Fruit fly (Drosophila melanogaster) ovary, adult (tissue): ENCODE measurements around the gene SNF4Agamma.

ENCODE experiments used
- CG17801 ChIP-seq: fragments of 200-800 bp; optimal IDR thresholded peaks from 2 replicates; lab custom pipeline; 2019; ENCODE audit warnings: missing biosample characterization, mild to moderate bottlenecking, missing genetic modification characterization, moderate library complexity; ENCODE audit not compliant: partially characterized antibody

The SNF4Agamma gene

dm6 chr3R:21140458-21140857 is at the start of gene SNF4Agamma:
TSS of gene SNF4Agamma (plus strand) at chr3R:21140739.
- TF ChIP-seq CG17801: peak; percentile 25

DNA sequence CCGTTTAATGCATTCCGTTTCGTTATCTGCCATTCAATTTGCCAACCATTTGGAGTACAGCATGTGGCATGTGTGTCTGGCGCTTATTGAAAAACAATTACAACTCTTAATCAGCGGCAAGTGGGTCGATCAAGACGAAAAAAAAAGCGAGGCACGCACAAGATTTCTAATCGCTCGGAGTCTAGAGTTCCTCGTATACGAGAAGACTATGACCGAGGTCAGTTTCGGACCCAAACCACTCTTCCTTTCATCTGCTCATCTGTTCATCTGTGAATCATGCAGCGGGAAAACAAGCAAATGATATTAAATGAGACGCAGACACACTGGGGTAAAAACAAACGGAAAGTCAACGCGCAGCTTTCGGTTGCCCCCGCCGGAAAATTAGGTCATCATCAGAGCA is 49.0 kb upstream of the SNF4Agamma start:
- TF ChIP-seq CG17801: no peak

DNA sequence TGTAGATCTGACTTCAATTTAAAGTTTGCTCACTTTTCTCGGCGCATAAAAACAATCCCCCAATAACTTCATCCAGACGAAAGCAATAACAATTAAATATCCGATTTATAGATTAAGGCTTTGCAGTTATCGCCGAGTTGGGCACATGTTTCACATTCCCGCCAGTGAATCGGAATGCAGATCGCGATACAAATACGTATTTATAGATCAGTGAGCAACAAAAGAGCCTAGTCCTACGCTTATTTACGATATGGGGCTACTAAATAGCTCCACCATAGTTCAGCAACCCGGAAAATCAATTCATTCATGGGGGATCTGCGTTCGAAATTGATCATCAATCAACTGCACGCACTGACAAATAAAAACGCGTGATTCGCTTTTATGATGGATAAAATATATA is 48.5 kb upstream of the SNF4Agamma start:
- TF ChIP-seq CG17801: no peak

DNA sequence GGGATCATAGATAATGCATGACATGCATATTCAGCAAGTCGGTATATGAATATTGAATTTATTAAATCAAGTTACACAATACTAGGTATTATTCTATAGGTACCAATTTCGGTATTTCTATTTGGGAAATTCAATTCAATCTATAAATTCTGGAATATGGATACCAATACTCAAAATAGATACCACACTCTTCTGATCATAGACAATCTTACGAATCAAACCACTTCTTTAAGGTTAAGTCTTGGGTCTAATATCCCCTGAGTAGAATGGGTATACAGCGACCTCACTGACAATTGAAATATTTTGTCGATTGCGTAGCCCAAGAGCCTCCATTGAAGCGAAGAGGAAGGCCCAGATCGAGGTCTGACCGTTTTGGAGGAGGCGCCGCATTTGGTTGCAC is 47.7 kb upstream of the SNF4Agamma start:
- TF ChIP-seq CG17801: no peak

- no peak for TF ChIP-seq CG17801
Measured at dm6 chr3R:21094292-21094691, 46.2 kb upstream of the SNF4Agamma start.

DNA sequence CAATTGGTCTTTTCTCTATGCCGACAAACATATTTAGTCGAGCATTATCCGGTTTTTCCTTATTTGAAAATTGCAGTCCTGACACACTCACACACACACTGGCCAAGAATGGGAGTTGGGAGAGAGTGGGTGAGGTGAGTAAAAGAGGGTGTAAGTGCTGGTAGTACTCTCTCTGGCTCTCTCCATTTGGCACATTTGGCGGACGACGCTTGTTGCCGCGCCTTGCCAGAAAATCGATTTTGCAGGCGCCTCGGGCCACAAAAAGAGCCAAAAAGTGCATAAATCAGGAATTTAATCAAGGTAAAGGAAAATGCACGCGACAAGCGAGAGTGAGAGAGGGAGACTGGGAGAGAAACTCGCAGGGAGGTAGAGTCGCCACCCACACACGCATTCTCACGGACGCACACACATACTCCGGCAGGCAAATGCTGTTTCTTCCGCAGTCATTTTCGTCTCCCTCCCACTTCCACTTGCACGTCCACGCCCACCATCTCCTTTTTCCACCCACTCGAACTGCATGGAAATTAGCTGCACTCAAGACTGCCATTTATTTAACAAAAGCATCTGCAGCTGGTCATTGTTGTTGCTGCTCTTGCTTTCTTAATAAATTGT is 43.9 kb upstream of the SNF4Agamma start:
- no peak for TF ChIP-seq CG17801

DNA sequence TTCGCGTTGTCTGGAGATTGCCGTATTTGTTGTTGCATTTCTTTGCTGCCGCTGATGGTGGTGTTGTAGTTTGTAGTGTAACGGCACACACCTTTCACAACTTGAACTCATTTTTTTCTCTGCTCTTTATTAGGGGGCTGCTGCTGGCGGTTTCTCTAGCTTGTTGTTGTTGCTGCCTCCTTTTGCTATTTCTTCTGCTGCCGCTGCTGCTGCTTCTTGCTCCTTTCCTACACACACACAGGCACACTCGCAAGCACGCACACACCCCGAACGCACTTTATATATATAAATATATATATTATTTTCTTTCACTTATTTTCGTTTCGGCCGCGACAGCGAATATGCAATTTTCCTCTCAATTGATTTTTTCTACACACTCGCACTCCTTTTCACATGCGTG is 43.4 kb upstream of the SNF4Agamma start:
- TF ChIP-seq CG17801: no peak

dm6 chr3R:21097631-21098117 is 42.9 kb upstream of the SNF4Agamma start, which contains the start of gene RhoGAP93B:
TSS of gene RhoGAP93B (minus strand) at chr3R:21097827.
- peak; percentile 95 for TF ChIP-seq CG17801

DNA sequence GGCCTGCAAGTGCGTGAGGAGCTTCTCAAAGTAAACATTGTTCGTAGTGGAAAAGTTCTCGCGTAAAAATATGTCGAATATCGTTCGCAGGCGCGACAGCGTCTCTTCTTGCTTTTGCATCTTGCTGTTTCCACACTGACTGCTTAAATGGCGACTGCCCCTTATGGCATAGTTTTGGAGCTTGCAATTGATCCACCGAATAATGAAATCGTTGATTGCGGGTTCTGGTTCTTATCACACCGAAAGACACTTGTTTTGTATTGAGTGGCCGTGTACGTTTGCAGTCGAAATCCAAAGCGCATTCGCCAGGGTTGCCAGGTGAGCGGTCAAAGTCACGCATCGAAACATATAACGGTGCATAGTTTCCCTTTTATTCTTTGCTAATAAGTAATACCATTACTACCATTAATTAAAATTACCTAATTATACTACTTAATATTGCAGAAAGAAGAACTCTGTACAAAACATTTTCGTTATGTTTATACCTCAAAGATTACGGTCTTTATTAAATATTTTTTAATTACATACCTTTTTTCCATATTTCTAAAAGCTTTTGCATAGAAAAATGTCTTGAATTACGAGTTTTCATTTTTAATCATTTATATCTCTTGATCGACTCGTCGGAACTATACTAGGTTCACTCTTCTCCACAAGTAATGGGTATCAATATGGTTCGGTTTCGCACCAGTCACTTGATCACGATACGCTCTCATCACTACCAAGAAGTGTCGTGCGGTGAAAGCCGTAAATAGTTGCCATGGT is 38.9 kb upstream of the SNF4Agamma start, which contains the start of the genes CG7044 and Tbc1d22:
Gene CG7044 (minus strand): TSS at position 266 of the 762 bp plus-strand sequence.
Gene Tbc1d22 (plus strand): TSS at position 747 of the 762 bp plus-strand sequence.
- TF ChIP-seq CG17801: peak; percentile 15

dm6 chr3R:21102477-21102876 is 38.1 kb upstream of the SNF4Agamma start:
- no peak for TF ChIP-seq CG17801

- peak; percentile 73 for TF ChIP-seq CG17801
Measured at dm6 chr3R:21107907-21108591, 32.5 kb upstream of the SNF4Agamma start, which contains the start of the genes Sec15 and rtet. TSS of gene Sec15 (minus strand) at chr3R:21107972. TSS of gene rtet (plus strand) at chr3R:21108446.

- TF ChIP-seq CG17801: no peak
Measured at dm6 chr3R:21109712-21110111, 30.8 kb upstream of the SNF4Agamma start.

- TF ChIP-seq CG17801: peak; percentile 76
Measured at dm6 chr3R:21111046-21111480, 29.5 kb upstream of the SNF4Agamma start, which contains the start of gene Rab11. TSS of gene Rab11 (plus strand) at chr3R:21111408.

- peak; percentile 45 for TF ChIP-seq CG17801
Measured at dm6 chr3R:21111964-21112740, 28.4 kb upstream of the SNF4Agamma start.

DNA sequence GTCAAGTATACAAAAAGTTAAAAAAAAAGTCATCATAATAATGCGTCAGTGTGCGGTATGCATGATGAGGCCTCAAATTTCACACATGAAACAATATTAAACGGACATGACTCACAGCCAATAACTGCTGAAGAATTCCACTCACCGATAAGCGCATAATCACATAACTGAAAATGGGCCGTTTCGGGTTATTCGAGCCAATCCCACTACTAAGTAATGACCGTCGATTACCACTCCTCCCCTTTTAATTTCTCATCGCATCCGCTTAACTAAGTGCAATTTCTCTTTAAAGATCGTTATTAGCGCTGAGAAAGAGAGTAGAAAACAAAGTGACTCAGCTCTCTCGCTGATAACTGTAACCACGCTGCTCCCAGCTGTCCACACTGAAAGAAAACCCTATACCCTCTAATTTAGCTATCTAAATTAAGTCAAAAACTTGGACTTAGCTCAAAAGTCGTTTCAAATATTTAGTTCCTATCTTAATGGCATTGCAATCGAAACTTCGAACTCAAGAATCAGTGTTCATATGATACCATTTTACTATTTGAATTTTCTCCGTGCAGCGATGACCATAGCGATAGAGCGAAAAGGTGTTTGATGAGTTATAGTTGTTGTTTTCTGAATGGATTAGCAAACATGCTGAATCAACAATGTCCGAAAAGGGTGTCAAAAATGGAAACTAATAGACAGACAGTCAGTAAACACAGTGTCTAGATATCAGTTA is 27.6 kb upstream of the SNF4Agamma start:
- TF ChIP-seq CG17801: peak; percentile 71
